Worm (Caenorhabditis elegans) whole organism, young adult: Measurements from ENCODE around the gene C49C3.20.
A peak's percentile ranks its signal among the peaks of the same experiment; 100 is the strongest.

ENCODE experiments used
- B0019.2 ChIP-seq: fragments of 200-800 bp; sonication (Bioruptor generic); conservative IDR thresholded peaks from 2 replicates; pipeline ENCODE4 v1.3.6; 2022; ENCODE audit warnings: missing genetic modification reagents, missing genetic modification characterization, missing compliant biosample characterization
- B0035.1 ChIP-seq: sonication (generic microtip); optimal IDR thresholded peaks from 2 replicates; lab custom pipeline; 2016; ENCODE audit warnings: missing genetic modification characterization, mild to moderate bottlenecking, missing compliant biosample characterization, missing genotype, missing genetic modification reagents
- D2030.7 ChIP-seq: fragments of 200-800 bp; sonication (Bioruptor generic); IDR thresholded peaks from 2 replicates; pipeline ENCODE4 v1.3.6; 2022; ENCODE audit warnings: missing genetic modification reagents, missing genetic modification characterization, missing compliant biosample characterization
- F10E7.11 ChIP-seq: sonication (generic microtip); optimal IDR thresholded peaks from 2 replicates; lab custom pipeline; 2017; ENCODE audit warnings: mild to moderate bottlenecking, missing genetic modification characterization, moderate library complexity, missing compliant biosample characterization
- F39B2.1 ChIP-seq: fragments of 200-800 bp; sonication (Bioruptor generic); IDR thresholded peaks from 2 replicates; pipeline ENCODE4 v1.3.6; 2022; ENCODE audit warnings: missing genetic modification reagents, missing genetic modification characterization, missing compliant biosample characterization
- T07F8.4 ChIP-seq: sonication (generic microtip); optimal IDR thresholded peaks from 2 replicates; lab custom pipeline; 2016; ENCODE audit warnings: mild to moderate bottlenecking, missing genetic modification characterization, moderate library complexity, missing compliant biosample characterization
- Y53F4B.3 ChIP-seq: fragments of 200-800 bp; sonication (Bioruptor generic); IDR thresholded peaks from 2 replicates; pipeline ENCODE4 v1.3.6; 2022; ENCODE audit warnings: missing genetic modification reagents, missing genetic modification characterization, missing compliant biosample characterization
- aptf-2 ChIP-seq: fragments of 200-800 bp; sonication (Bioruptor generic); conservative IDR thresholded peaks from 2 replicates; pipeline ENCODE4 v1.3.6; 2022; ENCODE audit warnings: missing genetic modification reagents, missing genetic modification characterization, missing compliant biosample characterization
- atf-7 ChIP-seq: sonication (generic microtip); optimal IDR thresholded peaks from 2 replicates; lab custom pipeline; 2017; ENCODE audit warnings: mild to moderate bottlenecking, missing genetic modification characterization, missing compliant biosample characterization
- attf-5 ChIP-seq: fragments of 200-800 bp; sonication (Bioruptor generic); optimal IDR thresholded peaks from 2 replicates; lab custom pipeline; 2018; ENCODE audit warnings: mild to moderate bottlenecking, missing genetic modification characterization, missing compliant biosample characterization
- cebp-1 ChIP-seq, 2 experiments: fragments of 200-800 bp in 1 of 2; sonication (Bioruptor generic) in 1 of 2; sonication (generic microtip) in 1 of 2; IDR thresholded peaks in 1 of 2; optimal IDR thresholded peaks in 1 of 2; 2 replicates each; pipeline versions ENCODE4 v1.3.6 to Lab custom; 2017 to 2022; ENCODE audit warnings: missing compliant biosample characterization in 2 of 2, missing genetic modification characterization in 2 of 2, mild to moderate bottlenecking in 1 of 2, missing genetic modification reagents in 1 of 2, moderate library complexity in 1 of 2
- ceh-100 ChIP-seq: fragments of 200-800 bp; sonication (Bioruptor generic); IDR thresholded peaks from 2 replicates; pipeline ENCODE4 v1.3.6; 2022; ENCODE audit warnings: missing genetic modification reagents, missing genetic modification characterization, missing compliant biosample characterization
- ceh-58 ChIP-seq: fragments of 200-800 bp; sonication (Bioruptor generic); IDR thresholded peaks from 2 replicates; pipeline ENCODE4 v1.3.6; 2022; ENCODE audit warnings: missing genetic modification characterization, missing compliant biosample characterization
- ceh-91 ChIP-seq: fragments of 200-800 bp; sonication (Bioruptor generic); IDR thresholded peaks from 2 replicates; pipeline ENCODE4 v1.3.6; 2022; ENCODE audit warnings: missing genetic modification reagents, missing genetic modification characterization, missing compliant biosample characterization
- egrh-3 ChIP-seq: fragments of 200-800 bp; sonication (Bioruptor generic); IDR thresholded peaks from 2 replicates; pipeline ENCODE4 v1.3.6; 2022; ENCODE audit warnings: missing genetic modification reagents, missing genetic modification characterization, missing compliant biosample characterization
- hlh-12 ChIP-seq: sonication (generic microtip); optimal IDR thresholded peaks from 2 replicates; lab custom pipeline; 2016; ENCODE audit warnings: missing genetic modification characterization, missing compliant biosample characterization
- hlh-26 ChIP-seq: fragments of 200-800 bp; sonication (Bioruptor generic); conservative IDR thresholded peaks from 2 replicates; pipeline ENCODE4 v1.3.6; 2022; ENCODE audit warnings: missing genetic modification reagents, missing genetic modification characterization, missing compliant biosample characterization
- lag-1 ChIP-seq: fragments of 200-800 bp; sonication (Bioruptor generic); IDR thresholded peaks from 2 replicates; pipeline ENCODE4 v1.3.6; 2022; ENCODE audit warnings: missing genetic modification reagents, missing genetic modification characterization, missing compliant biosample characterization
- lin-26 ChIP-seq: fragments of 200-800 bp; sonication (Bioruptor generic); IDR thresholded peaks from 2 replicates; pipeline ENCODE4 v1.3.6; 2022; ENCODE audit warnings: missing genetic modification reagents, missing genetic modification characterization, missing compliant biosample characterization
- lin-35 ChIP-seq, 3 experiments: fragments of 150-350 bp in 2 of 3; sonication (generic microtip) in 1 of 3; optimal IDR thresholded peaks; 2 replicates each; lab custom pipeline; 2014 to 2018; ENCODE audit warnings: missing biosample characterization in 3 of 3, missing genetic modification characterization in 3 of 3, missing genetic modification reagents in 3 of 3
- madf-3 ChIP-seq: fragments of 200-800 bp; sonication (Bioruptor generic); IDR thresholded peaks from 2 replicates; pipeline ENCODE4 v1.3.6; 2022; ENCODE audit warnings: missing genetic modification reagents, missing genetic modification characterization, missing compliant biosample characterization
- nfyb-1 ChIP-seq: fragments of 200-800 bp; sonication (Bioruptor generic); IDR thresholded peaks from 2 replicates; pipeline ENCODE4 v1.3.6; 2022; ENCODE audit warnings: missing genetic modification reagents, missing genetic modification characterization, missing compliant biosample characterization
- nhr-120 ChIP-seq: fragments of 200-800 bp; sonication (Bioruptor generic); IDR thresholded peaks from 2 replicates; pipeline ENCODE4 v1.3.6; 2022; ENCODE audit warnings: missing genetic modification characterization, missing compliant biosample characterization
- nhr-179 ChIP-seq: sonication (generic microtip); optimal IDR thresholded peaks from 2 replicates; lab custom pipeline; 2016; ENCODE audit warnings: mild to moderate bottlenecking, missing genetic modification characterization, missing compliant biosample characterization
- nhr-80 ChIP-seq: sonication (generic microtip); optimal IDR thresholded peaks from 2 replicates; lab custom pipeline; 2016; ENCODE audit warnings: missing genetic modification characterization, missing compliant biosample characterization
- nhr-90 ChIP-seq: sonication (generic microtip); optimal IDR thresholded peaks from 2 replicates; lab custom pipeline; 2016; ENCODE audit warnings: missing genotype, mild to moderate bottlenecking, missing genetic modification characterization, missing compliant biosample characterization
- pbrm-1 ChIP-seq: fragments of 200-800 bp; sonication (Bioruptor generic); IDR thresholded peaks from 2 replicates; pipeline ENCODE4 v1.3.6; 2022; ENCODE audit warnings: missing genetic modification reagents, missing genetic modification characterization, missing compliant biosample characterization
- pha-4 ChIP-seq: fragments of 150-350 bp; sonication (generic microtip); optimal IDR thresholded peaks from 2 replicates; lab custom pipeline; 2014; ENCODE audit warnings: missing biosample characterization, missing genetic modification reagents, missing genetic modification characterization
- rcor-1 ChIP-seq: fragments of 200-800 bp; sonication (Bioruptor generic); IDR thresholded peaks from 2 replicates; pipeline ENCODE4 v1.3.6; 2022; ENCODE audit warnings: missing genetic modification reagents, missing genetic modification characterization, missing compliant biosample characterization
- sea-2 ChIP-seq: fragments of 200-800 bp; sonication (Bioruptor generic); IDR thresholded peaks from 2 replicates; pipeline ENCODE4 v1.3.6; 2022; ENCODE audit warnings: missing genetic modification characterization, missing compliant biosample characterization
- snpc-1.3 ChIP-seq: sonication (generic microtip); optimal IDR thresholded peaks from 2 replicates; lab custom pipeline; 2017; ENCODE audit warnings: missing genetic modification characterization, mild to moderate bottlenecking, missing compliant biosample characterization, antibody characterized with exemption, moderate library complexity, missing genotype, missing genetic modification reagents; ENCODE audit not compliant: insufficient read depth
- snpc-4 ChIP-seq, 5 experiments: fragments of 150-350 bp in 1 of 5; sonication (generic microtip) in 4 of 5; optimal IDR thresholded peaks; 2 replicates each; lab custom pipeline; 2014 to 2018; ENCODE audit warnings: missing genetic modification characterization in 5 of 5, missing biosample characterization in 3 of 5, antibody characterized with exemption in 2 of 5, mild to moderate bottlenecking in 2 of 5, missing compliant biosample characterization in 2 of 5, missing genotype in 2 of 5, moderate library complexity in 2 of 5, missing genetic modification reagents in 1 of 5
- tlf-1 ChIP-seq: fragments of 200-800 bp; sonication (Bioruptor generic); optimal IDR thresholded peaks from 2 replicates; lab custom pipeline; 2018; ENCODE audit warnings: mild to moderate bottlenecking, missing genetic modification characterization, missing compliant biosample characterization
- unc-130 ChIP-seq: sonication (generic microtip); optimal IDR thresholded peaks from 2 replicates; lab custom pipeline; 2016; ENCODE audit warnings: missing genetic modification reagents, missing genetic modification characterization, missing compliant biosample characterization
- xnd-1 ChIP-seq: sonication (generic microtip); optimal IDR thresholded peaks from 2 replicates; lab custom pipeline; 2016; ENCODE audit warnings: missing genotype, missing genetic modification reagents, missing genetic modification characterization, missing compliant biosample characterization
- ztf-3 ChIP-seq: fragments of 200-800 bp; sonication (Bioruptor generic); optimal IDR thresholded peaks from 2 replicates; lab custom pipeline; 2018; ENCODE audit warnings: mild to moderate bottlenecking, missing genetic modification characterization, missing compliant biosample characterization

The C49C3.20 gene

DNA sequence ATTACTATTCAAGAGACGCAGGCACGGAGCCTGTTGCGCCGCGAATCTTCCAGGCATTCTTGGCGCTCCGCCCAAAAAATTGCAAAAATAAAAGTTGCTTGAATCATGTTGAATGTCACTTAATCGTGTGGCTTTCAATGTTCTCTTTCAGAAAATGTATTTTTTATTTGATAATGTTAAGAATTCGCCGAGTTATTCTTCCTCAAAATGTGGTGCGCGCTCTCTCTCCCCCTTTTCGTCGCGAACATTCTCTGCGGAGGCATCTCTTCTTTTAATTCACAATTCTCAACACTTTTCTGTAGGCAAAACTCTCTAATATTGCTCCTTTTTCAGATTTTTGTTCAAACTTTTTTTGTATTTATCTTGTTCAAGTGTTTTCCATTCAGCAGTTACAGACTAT, 37.9 kb downstream of the C49C3.20 start (continued):
- TF ChIP-seq snpc-1.3 (tag; lab: Kevin White, UChicago) (peak; percentile 61), ztf-3 (GFP tag; lab: Kevin White, UChicago) (peak; percentile 96), sea-2 (GFP tag; lab: Robert Waterston, UW) (peak; percentile 73; the same call in 1 of the 2 replicates), pha-4 (tag; lab: Kevin White, UChicago) (peak; percentile 97), nhr-90 (tag; lab: Kevin White, UChicago) (peak; percentile 64), ceh-100 (peak; percentile 81), B0019.2 (GFP tag; lab: Robert Waterston, UW) (peak; percentile 80), madf-3 (GFP tag; lab: Robert Waterston, UW) (peak; percentile 94), pbrm-1 (GFP tag; lab: Robert Waterston, UW) (peak; percentile 98), rcor-1 (GFP tag; lab: Robert Waterston, UW) (peak; percentile 91), lin-35 (GFP tag; optimal IDR thresholded peaks at IDR 0.05; lab: Kevin White, UChicago) (peak in 2 of 3 experiments; percentile 85 to 89), cebp-1 (GFP tag; IDR thresholded peaks at IDR 0.05; lab: Robert Waterston, UW) (peak; percentile 94), cebp-1 (tag; optimal IDR thresholded peaks at IDR 0.05; lab: Kevin White, UChicago) (peak; percentile 97), D2030.7 (peak; percentile 99), nhr-120 (GFP tag; lab: Robert Waterston, UW) (no peak), Y53F4B.3 (GFP tag; lab: Robert Waterston, UW) (no peak), nhr-179 (no peak), ceh-91 (GFP tag; lab: Robert Waterston, UW) (peak; percentile 92), F39B2.1 (GFP tag; lab: Robert Waterston, UW) (no peak), tlf-1 (GFP tag; lab: Kevin White, UChicago) (peak; percentile 99), snpc-4 (GFP tag; optimal IDR thresholded peaks at IDR 0.05; lab: Kevin White, UChicago) (peak; percentile 79), snpc-4 (tag; optimal IDR thresholded peaks at IDR 0.05; lab: Kevin White, UChicago) (peak; percentile 82 to 94 (median 86)), xnd-1 (tag; lab: Kevin White, UChicago) (peak; percentile 57), egrh-3 (peak; percentile 88), hlh-12 (tag; lab: Kevin White, UChicago) (no peak), aptf-2 (peak; percentile 78), T07F8.4 (no peak), unc-130 (GFP tag; lab: Kevin White, UChicago) (peak; percentile 83), lag-1 (GFP tag; lab: Robert Waterston, UW) (no peak), F10E7.11 (tag; lab: Kevin White, UChicago) (peak; percentile 81), hlh-26 (GFP tag; lab: Robert Waterston, UW) (no peak)

DNA sequence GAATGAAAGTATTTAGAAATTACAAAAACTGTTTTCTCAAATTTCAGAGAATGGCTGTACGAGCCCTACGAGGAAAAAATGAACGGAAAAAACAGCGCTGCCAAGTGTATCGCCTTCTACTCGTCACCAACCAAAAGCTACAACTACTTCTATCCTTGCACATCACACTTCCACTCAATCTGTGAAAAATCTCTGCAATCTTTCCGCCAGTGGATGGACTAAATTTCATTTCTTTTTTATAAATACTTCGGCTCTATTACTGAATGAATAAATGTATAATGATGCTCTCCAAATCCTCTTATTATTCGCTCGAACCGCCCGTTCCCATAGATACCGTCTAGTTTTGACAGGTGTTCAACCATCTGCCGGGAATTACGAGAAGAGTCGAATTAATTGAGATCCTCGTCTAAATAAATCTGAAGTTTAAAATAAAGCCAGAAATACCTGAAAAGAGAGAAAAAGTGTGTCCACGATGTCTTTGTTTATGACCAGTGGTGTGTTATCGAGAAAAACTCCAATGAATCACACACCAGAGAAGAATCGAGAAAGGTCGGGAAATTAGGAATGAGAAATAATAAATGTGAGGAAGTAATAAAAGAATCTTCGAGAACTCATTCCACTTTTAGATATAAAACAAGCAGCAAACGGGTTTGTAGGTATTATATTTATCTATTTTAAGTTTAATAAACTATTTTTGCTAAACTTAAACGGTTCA, 38.7 kb downstream of the C49C3.20 start:
- TF ChIP-seq madf-3 (GFP tag; lab: Robert Waterston, UW) (0 out of 2 replicates have a peak, but pooled peaks have one; percentile 1), atf-7 (tag; lab: Kevin White, UChicago) (no peak), snpc-4 (GFP tag; optimal IDR thresholded peaks at IDR 0.05; lab: Kevin White, UChicago) (no peak), snpc-4 (tag; optimal IDR thresholded peaks at IDR 0.05; lab: Kevin White, UChicago) (no peak), attf-5 (GFP tag; lab: Kevin White, UChicago) (no peak), lin-26 (GFP tag; lab: Robert Waterston, UW) (0 out of 2 replicates have a peak, but pooled peaks have one; percentile 11), ceh-58 (GFP tag; lab: Robert Waterston, UW) (0 out of 2 replicates have a peak, but pooled peaks have one; percentile 22), B0035.1 (no peak), nfyb-1 (peak; percentile 28; the same call in 1 of the 2 replicates), nhr-80 (tag; lab: Kevin White, UChicago) (no peak)
